Worm (Caenorhabditis elegans) whole organism, early embryonic: Measurements from ENCODE around the gene sre-50.

Source experiments
- B0310.2 ChIP-seq: sonication (generic microtip); optimal IDR thresholded peaks from 2 replicates; lab custom pipeline; 2016; ENCODE audit warnings: mild to moderate bottlenecking, missing genetic modification characterization, missing compliant biosample characterization
- F13C5.2 ChIP-seq: sonication (generic microtip); optimal IDR thresholded peaks from 2 replicates; lab custom pipeline; 2017; ENCODE audit warnings: mild to moderate bottlenecking, missing genetic modification characterization, inconsistent platforms, missing compliant biosample characterization
- aly-1 ChIP-seq: sonication (generic microtip); optimal IDR thresholded peaks from 2 replicates; lab custom pipeline; 2016; ENCODE audit warnings: missing genetic modification characterization, missing compliant biosample characterization
- ama-1 ChIP-seq: fragments of 150-350 bp; optimal IDR thresholded peaks from 2 replicates; lab custom pipeline; 2014
- ceh-13 ChIP-seq: fragments of 200-800 bp; sonication (Bioruptor generic); optimal IDR thresholded peaks from 2 replicates; lab custom pipeline; 2018; ENCODE audit warnings: mild to moderate bottlenecking, missing genetic modification characterization, missing compliant biosample characterization
- ceh-36 ChIP-seq: sonication (generic microtip); optimal IDR thresholded peaks from 2 replicates; lab custom pipeline; 2016; ENCODE audit warnings: missing genetic modification characterization, inconsistent platforms, missing compliant biosample characterization
- ets-7 ChIP-seq: sonication (generic microtip); optimal IDR thresholded peaks from 2 replicates; lab custom pipeline; 2016; ENCODE audit warnings: missing genotype, missing genetic modification characterization, missing compliant biosample characterization
- flt-1 ChIP-seq: fragments of 200-800 bp; sonication (Bioruptor generic); IDR thresholded peaks from 2 replicates; pipeline ENCODE4 v1.3.6; 2022; ENCODE audit warnings: missing genetic modification characterization, missing compliant biosample characterization
- hmbx-1 ChIP-seq: sonication (generic microtip); optimal IDR thresholded peaks from 2 replicates; lab custom pipeline; 2016; ENCODE audit warnings: mild to moderate bottlenecking, missing genetic modification characterization, missing compliant biosample characterization
- hmg-4 ChIP-seq: fragments of 200-800 bp; sonication (Bioruptor generic); optimal IDR thresholded peaks from 2 replicates; lab custom pipeline; 2018; ENCODE audit warnings: mild to moderate bottlenecking, missing genetic modification characterization, missing compliant biosample characterization
- hnd-1 ChIP-seq: sonication (generic microtip); optimal IDR thresholded peaks from 2 replicates; lab custom pipeline; 2016; ENCODE audit warnings: missing genetic modification characterization, missing compliant biosample characterization
- pes-1 ChIP-seq: fragments of 200-800 bp; sonication (Bioruptor generic); IDR thresholded peaks from 2 replicates; pipeline ENCODE4 v1.3.6; 2022; ENCODE audit warnings: missing genetic modification reagents, missing genetic modification characterization, missing compliant biosample characterization
- scrt-1 ChIP-seq: fragments of 200-800 bp; sonication (Bioruptor generic); IDR thresholded peaks from 2 replicates; pipeline ENCODE4 v1.3.6; 2022; ENCODE audit warnings: missing genetic modification characterization, missing compliant biosample characterization
- sea-1 ChIP-seq: fragments of 200-800 bp; sonication (Bioruptor generic); conservative IDR thresholded peaks from 2 replicates; pipeline ENCODE4 v1.3.6; 2022; ENCODE audit warnings: missing genetic modification characterization, missing compliant biosample characterization
- tbx-11 ChIP-seq: fragments of 200-800 bp; sonication (Bioruptor generic); IDR thresholded peaks from 2 replicates; pipeline ENCODE4 v1.3.6; 2022; ENCODE audit warnings: missing genetic modification characterization, missing compliant biosample characterization
- tbx-37 ChIP-seq: fragments of 200-800 bp; sonication (Bioruptor generic); conservative IDR thresholded peaks from 2 replicates; pipeline ENCODE4 v1.3.6; 2022; ENCODE audit warnings: missing genetic modification reagents, missing genetic modification characterization, missing compliant biosample characterization
- tra-4 ChIP-seq: sonication (generic microtip); optimal IDR thresholded peaks from 2 replicates; lab custom pipeline; 2017; ENCODE audit warnings: missing genetic modification characterization, missing compliant biosample characterization

The sre-50 gene

DNA sequence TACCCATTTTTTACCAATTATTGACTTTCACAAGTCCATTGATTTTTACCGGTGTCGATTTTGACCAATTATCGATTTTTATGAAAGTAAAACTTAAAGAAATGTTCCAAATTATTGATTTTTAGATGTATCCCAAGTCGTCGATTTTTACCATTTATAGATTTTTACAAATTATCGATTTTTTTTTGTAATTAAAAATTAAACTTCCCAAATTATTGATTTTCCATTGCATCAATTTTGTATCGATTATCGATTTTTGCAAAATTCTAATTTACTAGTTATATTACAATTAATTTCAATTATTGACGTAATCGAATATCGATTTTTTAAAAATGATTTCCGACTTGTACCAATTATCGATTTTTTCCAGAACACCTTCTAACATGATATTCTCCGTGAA, at the start of gene sre-50:
sre-50 (plus strand) TSS at position 384 of the 400 bp plus-strand sequence.
- TF ChIP-seq ets-7 (tag; lab: Kevin White, UChicago), result no peak
- TF ChIP-seq tra-4 (tag; lab: Kevin White, UChicago), result no peak
- TF ChIP-seq ceh-36, result no peak
- no peak for TF ChIP-seq hmg-4
- TF ChIP-seq pes-1, result no peak
- no peak for TF ChIP-seq ceh-13 (GFP tag; lab: Kevin White, UChicago)
- no peak for TF ChIP-seq flt-1
- TF ChIP-seq F13C5.2 (tag; lab: Kevin White, UChicago), result no peak
- TF ChIP-seq tbx-11 (GFP tag; lab: Robert Waterston, UW), result no peak
- TF ChIP-seq B0310.2, result no peak
- no peak for TF ChIP-seq scrt-1 (GFP tag; lab: Robert Waterston, UW)
- no peak for TF ChIP-seq sea-1 (GFP tag; lab: Robert Waterston, UW)
- TF ChIP-seq hnd-1, result no peak
- TF ChIP-seq hmbx-1, result no peak
- TF ChIP-seq tbx-37 (GFP tag; lab: Robert Waterston, UW), result no peak
- no peak for TF ChIP-seq ama-1
- no peak for TF ChIP-seq aly-1 (tag; lab: Kevin White, UChicago)

- TF ChIP-seq ama-1, result no peak
- no peak for TF ChIP-seq flt-1
- TF ChIP-seq pes-1, result no peak
- no peak for TF ChIP-seq tbx-11 (GFP tag; lab: Robert Waterston, UW)
- TF ChIP-seq aly-1 (tag; lab: Kevin White, UChicago), result no peak
- no peak for TF ChIP-seq scrt-1 (GFP tag; lab: Robert Waterston, UW)
- TF ChIP-seq tra-4 (tag; lab: Kevin White, UChicago), result no peak
Observed at ce11 chrII:12255545-12256233, 47.6 kb upstream of the sre-50 start.

- TF ChIP-seq ama-1 (no peak), scrt-1 (GFP tag; lab: Robert Waterston, UW) (no peak), hmbx-1 (no peak), ets-7 (tag; lab: Kevin White, UChicago) (no peak), hmg-4 (peak; percentile 10), flt-1 (no peak), aly-1 (tag; lab: Kevin White, UChicago) (no peak), B0310.2 (no peak), ceh-36 (no peak), pes-1 (no peak), sea-1 (GFP tag; lab: Robert Waterston, UW) (0 out of 2 replicates have a peak, but pooled peaks have one; percentile 8), tbx-11 (GFP tag; lab: Robert Waterston, UW) (no peak)
Observed at ce11 chrII:12256528-12256927, 46.8 kb upstream of the sre-50 start, which contains the start of gene parn-2. parn-2 (minus strand) TSS chrII:12256628.

- TF ChIP-seq hmbx-1 (no peak), ceh-36 (no peak), scrt-1 (GFP tag; lab: Robert Waterston, UW) (no peak), ama-1 (no peak), tbx-11 (GFP tag; lab: Robert Waterston, UW) (no peak), hnd-1 (no peak), flt-1 (no peak), hmg-4 (no peak)
Observed at ce11 chrII:12257095-12257494, 46.2 kb upstream of the sre-50 start.

DNA sequence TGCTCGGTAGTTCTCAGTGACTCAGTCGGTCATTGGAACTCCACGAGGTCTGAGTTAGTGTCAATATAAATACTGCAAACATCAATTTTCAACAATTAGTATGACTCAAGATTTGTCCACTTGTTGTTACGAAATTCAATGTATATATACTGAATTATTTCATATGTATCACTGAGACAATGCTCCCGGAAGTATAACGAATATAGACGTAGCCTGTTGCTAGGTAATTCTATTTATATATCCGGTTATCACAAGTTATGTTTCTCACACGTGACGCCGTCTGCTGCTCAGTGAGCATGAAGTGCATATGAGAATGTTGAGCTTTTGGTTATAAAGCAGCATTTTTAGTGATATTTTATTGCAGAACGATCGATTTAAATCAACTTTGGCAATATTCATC, 42.8 kb upstream of the sre-50 start:
- TF ChIP-seq tbx-37 (GFP tag; lab: Robert Waterston, UW) (no peak), flt-1 (no peak), scrt-1 (GFP tag; lab: Robert Waterston, UW) (no peak), pes-1 (no peak), hnd-1 (no peak), tra-4 (tag; lab: Kevin White, UChicago) (no peak), hmbx-1 (no peak), ets-7 (tag; lab: Kevin White, UChicago) (no peak), ceh-36 (no peak), ama-1 (no peak), B0310.2 (no peak), tbx-11 (GFP tag; lab: Robert Waterston, UW) (no peak), sea-1 (GFP tag; lab: Robert Waterston, UW) (no peak)

ce11 chrII:12261147-12261821, 42.0 kb upstream of the sre-50 start:
- no peak for TF ChIP-seq hnd-1
- no peak for TF ChIP-seq F13C5.2 (tag; lab: Kevin White, UChicago)
- TF ChIP-seq pes-1, result no peak
- TF ChIP-seq ets-7 (tag; lab: Kevin White, UChicago), result no peak
- no peak for TF ChIP-seq ceh-13 (GFP tag; lab: Kevin White, UChicago)
- TF ChIP-seq flt-1, result no peak
- no peak for TF ChIP-seq tra-4 (tag; lab: Kevin White, UChicago)
- no peak for TF ChIP-seq tbx-11 (GFP tag; lab: Robert Waterston, UW)
- TF ChIP-seq hmg-4, result no peak

ce11 chrII:12262567-12262966, 40.8 kb upstream of the sre-50 start:
- TF ChIP-seq ceh-36 (no peak), sea-1 (GFP tag; lab: Robert Waterston, UW) (0 out of 2 replicates have a peak, but pooled peaks have one; percentile 13), tbx-37 (GFP tag; lab: Robert Waterston, UW) (no peak), B0310.2 (no peak), F13C5.2 (tag; lab: Kevin White, UChicago) (no peak), hmg-4 (peak; percentile 50)

DNA sequence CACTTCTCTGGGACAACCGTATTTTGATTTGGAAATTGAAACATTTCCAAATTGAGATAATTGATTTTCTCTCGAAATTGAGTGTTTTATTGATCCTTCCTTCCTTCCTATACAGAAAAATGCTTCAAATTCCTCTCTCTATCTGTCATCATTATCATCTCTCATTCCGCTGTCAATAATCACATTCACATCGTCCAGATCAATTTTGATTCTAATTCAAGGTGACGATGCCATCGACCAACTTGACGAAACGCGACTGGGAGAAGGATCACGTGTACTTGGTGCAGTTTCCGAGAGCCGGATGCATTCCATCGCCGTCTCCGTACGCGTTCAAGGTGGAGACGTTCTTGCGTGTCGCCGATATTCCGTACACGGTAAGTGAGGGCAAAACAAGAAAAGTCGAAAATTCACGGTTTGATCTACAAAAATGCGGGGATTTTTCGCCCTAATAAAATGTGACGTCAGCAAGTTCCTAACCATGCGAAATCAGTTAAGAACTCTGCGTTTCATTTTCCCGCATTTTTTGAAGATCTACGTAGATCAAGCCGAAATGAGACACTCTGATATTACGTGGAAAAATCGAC, 39.3 kb upstream of the sre-50 start, which contains the start of gene faxc-1:
faxc-1 (plus strand) TSS at position 222 of the 584 bp plus-strand sequence.
- TF ChIP-seq hmg-4 (no peak), ets-7 (tag; lab: Kevin White, UChicago) (no peak), ceh-13 (GFP tag; lab: Kevin White, UChicago) (no peak), ama-1 (no peak), B0310.2 (no peak)
